Worm (Caenorhabditis elegans): ENCODE data around the gene twk-31.

- TF ChIP-seq ahr-1 (tag; optimal IDR thresholded peaks at IDR 0.05) (no peak), ceh-6 (GFP tag; optimal IDR thresholded peaks at IDR 0.05) (no peak), ets-4 (tag; optimal IDR thresholded peaks at IDR 0.05) (no peak), Y22D7AL.16 (tag; optimal IDR thresholded peaks at IDR 0.05) (no peak), pag-3 (tag; optimal IDR thresholded peaks at IDR 0.05; ENCODE audit: borderline replicate concordance) (no peak), ceh-9 (tag; optimal IDR thresholded peaks at IDR 0.05) (no peak), nhr-232 (tag; optimal IDR thresholded peaks at IDR 0.05) (no peak)
These were observed 19.6 kb upstream of the twk-31 start for ce11 chrIII:11390832-11391231.
